Fruit fly (Drosophila melanogaster): Measurements from ENCODE around the gene promL.

Gene promL

dm6 chr3L:3106908-3107821 is 20.4 kb downstream of the promL start, which contains the start of gene Cht7:
TSS of gene Cht7 (minus strand) at chr3L:3106958.
- peak; percentile 79 for TF ChIP-seq noc (tag; optimal IDR thresholded peaks at IDR 0.05)

- TF ChIP-seq noc (tag; optimal IDR thresholded peaks at IDR 0.05): no peak
Measured at dm6 chr3L:3106146-3106545, 21.4 kb downstream of the promL start.

dm6 chr3L:3105531-3105930 is 22.0 kb downstream of the promL start:
- no peak for TF ChIP-seq noc (tag; optimal IDR thresholded peaks at IDR 0.05)

dm6 chr3L:3102506-3103023 is 25.0 kb downstream of the promL start:
- no peak for TF ChIP-seq noc (tag; optimal IDR thresholded peaks at IDR 0.05)

dm6 chr3L:3101157-3101556 is 26.4 kb downstream of the promL start:
- TF ChIP-seq noc (tag; optimal IDR thresholded peaks at IDR 0.05): no peak

- TF ChIP-seq noc (tag; optimal IDR thresholded peaks at IDR 0.05): no peak
Measured at dm6 chr3L:3098778-3099429, 28.6 kb downstream of the promL start.

dm6 chr3L:3097598-3097880 is 30.0 kb downstream of the promL start:
- TF ChIP-seq noc (tag; optimal IDR thresholded peaks at IDR 0.05): no peak

- TF ChIP-seq noc (tag; optimal IDR thresholded peaks at IDR 0.05): no peak
Measured at dm6 chr3L:3096726-3097597, 30.6 kb downstream of the promL start.

dm6 chr3L:3096073-3096725 is 31.3 kb downstream of the promL start:
- TF ChIP-seq noc (tag; optimal IDR thresholded peaks at IDR 0.05): peak; percentile 22

- TF ChIP-seq noc (tag; optimal IDR thresholded peaks at IDR 0.05): no peak
Measured at dm6 chr3L:3095590-3095989, 31.9 kb downstream of the promL start.

- peak; percentile 14 for TF ChIP-seq noc (tag; optimal IDR thresholded peaks at IDR 0.05)
Measured at dm6 chr3L:3090581-3091345, 36.8 kb downstream of the promL start.

- TF ChIP-seq noc (tag; optimal IDR thresholded peaks at IDR 0.05): no peak
Measured at dm6 chr3L:3089012-3089411, 38.5 kb downstream of the promL start.

- peak; percentile 10 for TF ChIP-seq noc (tag; optimal IDR thresholded peaks at IDR 0.05)
Measured at dm6 chr3L:3083329-3084083, 44.0 kb downstream of the promL start.

- no peak for TF ChIP-seq noc (tag; optimal IDR thresholded peaks at IDR 0.05)
Measured at dm6 chr3L:3081966-3082516, 45.5 kb downstream of the promL start.

Data from whole organism, larva.